Worm (Caenorhabditis elegans) whole organism, mixed stage, embryonic: ENCODE data around the gene Y116A8C.467.

Experiments used
- lin-13 ChIP-seq: fragments of 150-350 bp; optimal IDR thresholded peaks from 2 replicates; lab custom pipeline; 2014; ENCODE audit warnings: missing biosample characterization, missing genetic modification characterization
- mep-1 ChIP-seq: fragments of 150-350 bp; optimal IDR thresholded peaks from 2 replicates; lab custom pipeline; 2017; ENCODE audit warnings: missing biosample characterization, missing genetic modification reagents, missing genetic modification characterization, inconsistent platforms
- nhr-28 ChIP-seq: fragments of 150-350 bp; optimal IDR thresholded peaks from 2 replicates; lab custom pipeline; 2014; ENCODE audit warnings: missing biosample characterization, missing genetic modification characterization
- pha-4 ChIP-seq: fragments of 150-350 bp; optimal IDR thresholded peaks from 2 replicates; lab custom pipeline; 2018; ENCODE audit warnings: missing biosample characterization, missing genetic modification reagents, missing genetic modification characterization
- snpc-4 ChIP-seq: fragments of 150-350 bp; optimal IDR thresholded peaks from 2 replicates; lab custom pipeline; 2014; ENCODE audit warnings: missing biosample characterization, missing genetic modification characterization
- unc-39 ChIP-seq: fragments of 150-350 bp; optimal IDR thresholded peaks from 2 replicates; lab custom pipeline; 2014; ENCODE audit warnings: missing biosample characterization, missing genetic modification characterization
- zip-8 ChIP-seq: fragments of 150-350 bp; optimal IDR thresholded peaks from 2 replicates; lab custom pipeline; 2014; ENCODE audit warnings: missing biosample characterization, missing genetic modification characterization
- ztf-11 ChIP-seq: fragments of 150-350 bp; optimal IDR thresholded peaks from 2 replicates; lab custom pipeline; 2014; ENCODE audit warnings: missing biosample characterization, missing genetic modification characterization

DNA sequence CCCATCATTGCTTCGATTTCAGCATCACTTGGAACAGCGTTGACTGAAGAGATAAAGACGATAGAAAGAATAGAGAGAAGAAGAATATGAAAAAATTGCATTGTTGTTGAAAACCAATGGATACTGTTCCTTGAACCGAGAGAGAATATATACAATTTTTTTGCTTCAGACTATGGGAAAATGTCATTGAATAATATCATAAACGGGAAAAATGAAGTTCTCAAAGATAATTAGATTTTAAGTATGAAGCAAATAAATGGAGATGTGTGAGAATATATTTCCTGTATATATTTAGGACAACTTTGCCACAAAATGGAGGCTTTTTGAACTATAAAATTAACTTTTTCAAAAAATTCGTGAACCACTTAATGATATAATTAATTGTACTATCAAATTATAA is 5.6 kb downstream of the Y116A8C.467 start, which contains the start of gene Y116A8C.44:
- TF ChIP-seq pha-4 (tag; lab: Kevin White, UChicago) (no peak), nhr-28 (tag; lab: Kevin White, UChicago) (no peak), lin-13 (tag; lab: Kevin White, UChicago) (no peak), unc-39 (tag; lab: Kevin White, UChicago) (no peak), snpc-4 (no peak), ztf-11 (no peak), zip-8 (no peak), mep-1 (no peak)
